Worm (Caenorhabditis elegans) whole organism, young adult: ENCODE measurements around the gene cnp-2.
A peak's percentile ranks its signal among the peaks of the same experiment; 100 is the strongest.

Experiments
- B0019.2 ChIP-seq: fragments of 200-800 bp; sonication (Bioruptor generic); conservative IDR thresholded peaks from 2 replicates; pipeline ENCODE4 v1.3.6; 2022; ENCODE audit warnings: missing genetic modification reagents, missing genetic modification characterization, missing compliant biosample characterization
- C06A6.2 ChIP-seq: fragments of 200-800 bp; sonication (Bioruptor generic); conservative IDR thresholded peaks from 2 replicates; pipeline ENCODE4 v1.3.6; 2022; ENCODE audit warnings: missing genetic modification characterization, missing compliant biosample characterization
- F22D6.2 ChIP-seq: sonication (generic microtip); optimal IDR thresholded peaks from 2 replicates; lab custom pipeline; 2016; ENCODE audit warnings: mild to moderate bottlenecking, missing genetic modification characterization, missing compliant biosample characterization
- F49E8.2 ChIP-seq: sonication (generic microtip); optimal IDR thresholded peaks from 3 replicates; lab custom pipeline; 2017; ENCODE audit warnings: missing genetic modification characterization, mild to moderate bottlenecking, missing compliant biosample characterization, antibody characterized with exemption, moderate library complexity; ENCODE audit not compliant: insufficient read depth
- F52B5.7 ChIP-seq: sonication (generic microtip); optimal IDR thresholded peaks from 2 replicates; lab custom pipeline; 2016; ENCODE audit warnings: mild to moderate bottlenecking, missing genetic modification characterization, missing compliant biosample characterization
- F57C9.4 ChIP-seq: sonication (generic microtip); optimal IDR thresholded peaks from 2 replicates; lab custom pipeline; 2017; ENCODE audit warnings: mild to moderate bottlenecking, missing genetic modification characterization, missing compliant biosample characterization
- K12H6.12 ChIP-seq: fragments of 200-800 bp; sonication (Bioruptor generic); optimal IDR thresholded peaks from 2 replicates; lab custom pipeline; 2018; ENCODE audit warnings: mild to moderate bottlenecking, missing genetic modification characterization, missing compliant biosample characterization
- T07F8.4 ChIP-seq: sonication (generic microtip); optimal IDR thresholded peaks from 2 replicates; lab custom pipeline; 2016; ENCODE audit warnings: mild to moderate bottlenecking, missing genetic modification characterization, moderate library complexity, missing compliant biosample characterization
- Y67H2A.10 ChIP-seq: fragments of 200-800 bp; sonication (Bioruptor generic); conservative IDR thresholded peaks from 2 replicates; pipeline ENCODE4 v1.3.6; 2022; ENCODE audit warnings: missing genetic modification reagents, missing genetic modification characterization, missing compliant biosample characterization
- Y95B8A.8 ChIP-seq: fragments of 200-800 bp; sonication (Bioruptor generic); IDR thresholded peaks from 2 replicates; pipeline ENCODE4 v1.3.6; 2022; ENCODE audit warnings: missing genetic modification reagents, missing genetic modification characterization, missing compliant biosample characterization
- aptf-2 ChIP-seq: fragments of 200-800 bp; sonication (Bioruptor generic); conservative IDR thresholded peaks from 2 replicates; pipeline ENCODE4 v1.3.6; 2022; ENCODE audit warnings: missing genetic modification reagents, missing genetic modification characterization, missing compliant biosample characterization
- aptf-3 ChIP-seq: fragments of 200-800 bp; sonication (Bioruptor generic); IDR thresholded peaks from 2 replicates; pipeline ENCODE4 v1.3.6; 2022; ENCODE audit warnings: missing genetic modification characterization, missing compliant biosample characterization
- athp-1 ChIP-seq: sonication (generic microtip); optimal IDR thresholded peaks from 2 replicates; lab custom pipeline; 2017; ENCODE audit warnings: mild to moderate bottlenecking, missing genetic modification characterization, missing compliant biosample characterization
- bed-1 ChIP-seq: fragments of 200-800 bp; sonication (Bioruptor generic); IDR thresholded peaks from 2 replicates; pipeline ENCODE4 v1.3.6; 2022; ENCODE audit warnings: missing genetic modification reagents, missing genetic modification characterization, missing compliant biosample characterization
- cebp-1 ChIP-seq, 2 experiments: fragments of 200-800 bp in 1 of 2; sonication (Bioruptor generic) in 1 of 2; sonication (generic microtip) in 1 of 2; IDR thresholded peaks in 1 of 2; optimal IDR thresholded peaks in 1 of 2; 2 replicates each; pipeline versions ENCODE4 v1.3.6 to Lab custom; 2017 to 2022; ENCODE audit warnings: missing compliant biosample characterization in 2 of 2, missing genetic modification characterization in 2 of 2, mild to moderate bottlenecking in 1 of 2, missing genetic modification reagents in 1 of 2, moderate library complexity in 1 of 2
- cebp-2 ChIP-seq: fragments of 200-800 bp; sonication (Bioruptor generic); IDR thresholded peaks from 2 replicates; pipeline ENCODE4 v1.3.6; 2022; ENCODE audit warnings: missing genetic modification characterization, missing compliant biosample characterization
- dox-1 ChIP-seq: fragments of 200-800 bp; sonication (Bioruptor generic); IDR thresholded peaks from 2 replicates; pipeline ENCODE4 v1.3.6; 2022; ENCODE audit warnings: missing genetic modification reagents, missing genetic modification characterization, missing compliant biosample characterization
- dpff-1 ChIP-seq: sonication (generic microtip); optimal IDR thresholded peaks from 2 replicates; lab custom pipeline; 2017; ENCODE audit warnings: mild to moderate bottlenecking, missing genetic modification characterization, missing compliant biosample characterization
- efl-1 ChIP-seq: fragments of 150-350 bp; optimal IDR thresholded peaks from 2 replicates; lab custom pipeline; 2014; ENCODE audit warnings: missing biosample characterization, missing genetic modification reagents, missing genetic modification characterization
- egl-18 ChIP-seq: fragments of 200-800 bp; sonication (Bioruptor generic); IDR thresholded peaks from 2 replicates; pipeline ENCODE4 v1.3.6; 2022; ENCODE audit warnings: missing genetic modification reagents, missing genetic modification characterization, missing compliant biosample characterization
- egrh-3 ChIP-seq: fragments of 200-800 bp; sonication (Bioruptor generic); IDR thresholded peaks from 2 replicates; pipeline ENCODE4 v1.3.6; 2022; ENCODE audit warnings: missing genetic modification reagents, missing genetic modification characterization, missing compliant biosample characterization
- hlh-26 ChIP-seq: fragments of 200-800 bp; sonication (Bioruptor generic); conservative IDR thresholded peaks from 2 replicates; pipeline ENCODE4 v1.3.6; 2022; ENCODE audit warnings: missing genetic modification reagents, missing genetic modification characterization, missing compliant biosample characterization
- hrde-1 ChIP-seq: sonication (generic microtip); optimal IDR thresholded peaks from 2 replicates; lab custom pipeline; 2016; ENCODE audit warnings: missing genetic modification characterization, mild to moderate bottlenecking, missing compliant biosample characterization, moderate library complexity, missing genotype, missing genetic modification reagents, borderline replicate concordance
- let-526 ChIP-seq: fragments of 200-800 bp; sonication (Bioruptor generic); IDR thresholded peaks from 2 replicates; pipeline ENCODE4 v1.3.6; 2022; ENCODE audit warnings: missing genetic modification reagents, missing genetic modification characterization, missing compliant biosample characterization
- lin-35 ChIP-seq, 3 experiments: fragments of 150-350 bp in 2 of 3; sonication (generic microtip) in 1 of 3; optimal IDR thresholded peaks; 2 replicates each; lab custom pipeline; 2014 to 2018; ENCODE audit warnings: missing biosample characterization in 3 of 3, missing genetic modification characterization in 3 of 3, missing genetic modification reagents in 3 of 3
- lin-54 ChIP-seq: fragments of 200-800 bp; sonication (Bioruptor generic); optimal IDR thresholded peaks from 2 replicates; lab custom pipeline; 2018; ENCODE audit warnings: mild to moderate bottlenecking, missing genetic modification characterization, missing compliant biosample characterization
- lir-1 ChIP-seq: fragments of 200-800 bp; sonication (Bioruptor generic); conservative IDR thresholded peaks from 2 replicates; pipeline ENCODE4 v1.3.6; 2022; ENCODE audit warnings: missing genetic modification reagents, missing genetic modification characterization, missing compliant biosample characterization
- lsl-1 ChIP-seq: fragments of 200-800 bp; sonication (Bioruptor generic); optimal IDR thresholded peaks from 2 replicates; lab custom pipeline; 2018; ENCODE audit warnings: mild to moderate bottlenecking, missing genetic modification characterization, moderate library complexity, missing compliant biosample characterization
- madf-3 ChIP-seq: fragments of 200-800 bp; sonication (Bioruptor generic); IDR thresholded peaks from 2 replicates; pipeline ENCODE4 v1.3.6; 2022; ENCODE audit warnings: missing genetic modification reagents, missing genetic modification characterization, missing compliant biosample characterization
- mxl-1 ChIP-seq: sonication (generic microtip); optimal IDR thresholded peaks from 2 replicates; lab custom pipeline; 2016; ENCODE audit warnings: missing genetic modification characterization, missing compliant biosample characterization
- nhr-120 ChIP-seq: fragments of 200-800 bp; sonication (Bioruptor generic); IDR thresholded peaks from 2 replicates; pipeline ENCODE4 v1.3.6; 2022; ENCODE audit warnings: missing genetic modification characterization, missing compliant biosample characterization
- nhr-27 ChIP-seq: fragments of 200-800 bp; sonication (Bioruptor generic); optimal IDR thresholded peaks from 2 replicates; lab custom pipeline; 2018; ENCODE audit warnings: mild to moderate bottlenecking, missing genetic modification characterization, moderate library complexity, missing compliant biosample characterization
- pbrm-1 ChIP-seq: fragments of 200-800 bp; sonication (Bioruptor generic); IDR thresholded peaks from 2 replicates; pipeline ENCODE4 v1.3.6; 2022; ENCODE audit warnings: missing genetic modification reagents, missing genetic modification characterization, missing compliant biosample characterization
- rec-8 ChIP-seq, 2 experiments: sonication (generic microtip); optimal IDR thresholded peaks; 2 replicates each; lab custom pipeline; 2016; ENCODE audit warnings: mild to moderate bottlenecking in 2 of 2, missing genetic modification characterization in 2 of 2, missing genetic modification reagents in 2 of 2, missing genotype in 2 of 2, missing biosample characterization in 1 of 2, missing compliant biosample characterization in 1 of 2, moderate library complexity in 1 of 2
- repo-1 ChIP-seq: sonication (generic microtip); optimal IDR thresholded peaks from 2 replicates; lab custom pipeline; 2017; ENCODE audit warnings: mild to moderate bottlenecking, missing genetic modification characterization, missing compliant biosample characterization
- tbp1 ChIP-seq: fragments of 200-800 bp; sonication (Bioruptor generic); optimal IDR thresholded peaks from 2 replicates; lab custom pipeline; 2018; ENCODE audit warnings: mild to moderate bottlenecking, missing genetic modification characterization, missing compliant biosample characterization
- tbx-9 ChIP-seq: sonication (generic microtip); optimal IDR thresholded peaks from 2 replicates; lab custom pipeline; 2016; ENCODE audit warnings: borderline replicate concordance, missing genetic modification characterization, inconsistent platforms, missing compliant biosample characterization
- unc-130 ChIP-seq: sonication (generic microtip); optimal IDR thresholded peaks from 2 replicates; lab custom pipeline; 2016; ENCODE audit warnings: missing genetic modification reagents, missing genetic modification characterization, missing compliant biosample characterization
- unc-62 ChIP-seq: fragments of 150-350 bp; optimal IDR thresholded peaks from 2 replicates; lab custom pipeline; 2014; ENCODE audit warnings: missing biosample characterization, missing genetic modification reagents, missing genetic modification characterization
- zfh-2 ChIP-seq: fragments of 200-800 bp; sonication (Bioruptor generic); conservative IDR thresholded peaks from 2 replicates; pipeline ENCODE4 v1.3.6; 2022; ENCODE audit warnings: missing genetic modification reagents, missing genetic modification characterization, missing compliant biosample characterization
- zim-3 ChIP-seq: sonication (generic microtip); optimal IDR thresholded peaks from 2 replicates; lab custom pipeline; 2017; ENCODE audit warnings: mild to moderate bottlenecking, missing genetic modification characterization, moderate library complexity, missing compliant biosample characterization
- ztf-18 ChIP-seq: sonication (generic microtip); optimal IDR thresholded peaks from 2 replicates; lab custom pipeline; 2016; ENCODE audit warnings: missing genotype, mild to moderate bottlenecking, missing genetic modification characterization, missing compliant biosample characterization
- ztf-26 ChIP-seq: sonication (generic microtip); optimal IDR thresholded peaks from 2 replicates; lab custom pipeline; 2017; ENCODE audit warnings: missing genetic modification characterization, missing compliant biosample characterization

Gene cnp-2

DNA sequence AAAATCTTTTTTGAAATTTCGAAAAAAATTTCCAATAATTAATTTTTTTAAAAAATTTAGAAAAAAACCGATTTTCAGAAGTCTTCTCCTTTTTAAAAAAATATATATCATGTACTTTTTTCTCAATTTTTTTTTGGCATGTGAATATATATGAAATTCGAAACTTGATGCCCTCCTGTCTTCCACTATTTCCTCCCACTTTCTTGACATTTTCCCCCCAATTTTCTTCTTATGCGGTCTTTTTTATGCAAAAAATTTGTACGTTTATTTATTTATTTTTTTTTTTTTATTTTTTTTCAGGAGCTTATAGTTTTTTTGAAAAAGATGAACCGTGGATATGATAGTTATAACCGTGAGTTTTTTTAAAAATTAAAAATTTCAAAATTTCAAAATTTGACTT, at the start of gene cnp-2:
Gene cnp-2 (plus strand): TSS at position 301 of the 400 bp plus-strand sequence.
- no peak for TF ChIP-seq nhr-120 (GFP tag; lab: Robert Waterston, UW)
- no peak for TF ChIP-seq efl-1 (GFP tag; lab: Kevin White, UChicago)
- TF ChIP-seq F57C9.4 (tag; lab: Kevin White, UChicago), result no peak
- no peak for TF ChIP-seq repo-1 (tag; lab: Kevin White, UChicago)
- TF ChIP-seq mxl-1 (tag; lab: Kevin White, UChicago), result no peak
- TF ChIP-seq F22D6.2, result no peak
- no peak for TF ChIP-seq unc-62 (GFP tag; lab: Kevin White, UChicago)
- no peak for TF ChIP-seq tbp1 (GFP tag; lab: Kevin White, UChicago)
- no peak for TF ChIP-seq nhr-27 (tag; lab: Kevin White, UChicago)
- no peak for TF ChIP-seq zim-3 (tag; lab: Kevin White, UChicago)
- TF ChIP-seq C06A6.2 (GFP tag; lab: Robert Waterston, UW), result no peak
- no peak for TF ChIP-seq pbrm-1 (GFP tag; lab: Robert Waterston, UW)
- no peak for TF ChIP-seq cebp-1 (GFP tag; IDR thresholded peaks at IDR 0.05; lab: Robert Waterston, UW)
- TF ChIP-seq cebp-1 (tag; optimal IDR thresholded peaks at IDR 0.05; lab: Kevin White, UChicago), result no peak
- no peak for TF ChIP-seq T07F8.4 (tag; lab: Kevin White, UChicago)
- TF ChIP-seq K12H6.12 (tag; lab: Kevin White, UChicago), result no peak
- no peak for TF ChIP-seq tbx-9 (tag; lab: Kevin White, UChicago)

DNA sequence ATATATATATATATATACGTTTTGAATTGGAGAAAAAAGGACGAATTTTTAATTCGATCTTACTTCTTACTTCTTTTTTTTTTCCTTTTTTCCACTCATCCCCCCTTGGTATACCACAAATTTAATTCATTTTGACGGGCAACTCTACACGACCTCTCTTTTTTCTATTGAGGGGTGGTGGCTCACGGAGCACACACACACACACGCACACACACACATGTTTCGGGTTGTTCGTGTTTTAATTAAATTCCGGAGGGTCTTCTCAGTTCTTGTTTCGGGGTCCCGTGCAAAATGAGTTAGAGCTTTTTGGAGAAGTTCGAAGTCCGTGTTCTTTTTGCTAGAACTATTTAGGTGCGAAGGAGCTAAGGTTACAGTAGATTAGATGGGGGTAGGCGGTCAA, 49.1 kb upstream of the cnp-2 start:
- TF ChIP-seq hlh-26, result no peak
- TF ChIP-seq rec-8 (tag; optimal IDR thresholded peaks at IDR 0.05; lab: Kevin White, UChicago), result no peak
- TF ChIP-seq lsl-1 (GFP tag; lab: Kevin White, UChicago), result no peak
- TF ChIP-seq dpff-1 (tag; lab: Kevin White, UChicago), result no peak
- TF ChIP-seq cebp-2, result 0 out of 2 replicates have a peak, but pooled peaks have one; percentile 10

DNA sequence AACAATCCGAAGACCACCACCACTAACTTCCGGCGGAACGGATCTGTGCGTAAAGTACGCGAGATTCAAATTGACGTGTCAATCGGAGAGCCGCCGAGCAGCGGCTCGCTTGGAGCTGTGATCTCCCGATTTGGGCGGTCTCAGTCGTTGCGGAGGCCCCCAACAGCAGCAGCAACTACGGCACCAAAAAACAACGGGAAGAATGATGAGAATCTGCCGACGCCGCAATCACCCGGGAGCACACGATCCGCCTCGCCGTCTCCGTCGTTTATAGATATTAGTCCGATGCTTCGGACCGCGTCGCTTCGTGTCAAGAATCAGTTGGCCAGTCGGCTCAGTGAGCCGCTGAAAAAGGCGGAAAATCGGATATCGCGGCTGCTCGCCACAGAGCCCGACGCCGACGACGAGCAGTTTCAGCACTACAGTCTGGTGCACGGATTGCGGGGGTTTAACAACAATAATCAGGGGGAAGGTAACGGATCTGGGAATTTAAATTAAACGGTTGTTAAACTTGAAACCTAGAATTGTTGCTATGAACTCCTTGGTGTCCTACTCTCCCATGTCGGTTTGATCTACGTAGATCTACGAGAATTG, 44.7 kb upstream of the cnp-2 start:
- TF ChIP-seq egrh-3 (GFP tag; lab: Robert Waterston, UW) (peak; percentile 41; the same call in 1 of the 2 replicates), zfh-2 (GFP tag; lab: Robert Waterston, UW) (peak; percentile 83), lin-54 (GFP tag; lab: Kevin White, UChicago) (no peak), hrde-1 (tag; lab: Kevin White, UChicago) (no peak), F52B5.7 (no peak), dox-1 (GFP tag; lab: Robert Waterston, UW) (no peak), Y95B8A.8 (GFP tag; lab: Robert Waterston, UW) (no peak), cebp-2 (0 out of 2 replicates have a peak, but pooled peaks have one; percentile 54)

DNA sequence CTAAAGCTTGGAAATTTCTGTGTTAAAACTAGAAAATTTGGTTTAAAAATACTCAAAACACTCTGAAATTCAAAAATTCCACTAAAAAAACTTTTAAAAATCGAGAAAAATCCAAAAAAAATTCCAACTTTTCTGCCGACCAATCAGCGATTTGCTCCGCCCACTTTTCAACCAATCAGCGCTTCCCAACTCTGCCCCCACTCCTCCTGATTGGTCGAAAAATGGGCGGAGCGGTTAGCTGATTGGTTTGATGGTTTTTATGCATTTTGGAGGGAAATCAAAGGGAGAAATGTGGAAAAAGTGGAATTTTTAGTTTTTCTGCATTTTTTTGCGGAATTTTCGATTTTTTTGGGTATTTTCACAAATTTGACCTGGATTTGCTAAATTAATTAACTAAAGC, 38.5 kb upstream of the cnp-2 start:
- no peak for TF ChIP-seq bed-1 (GFP tag; lab: Robert Waterston, UW)
- no peak for TF ChIP-seq egl-18 (GFP tag; lab: Robert Waterston, UW)
- no peak for TF ChIP-seq Y67H2A.10 (GFP tag; lab: Robert Waterston, UW)
- no peak for TF ChIP-seq B0019.2 (GFP tag; lab: Robert Waterston, UW)
- no peak for TF ChIP-seq cebp-2
- TF ChIP-seq F49E8.2 (tag; lab: Kevin White, UChicago), result no peak
- TF ChIP-seq aptf-3 (GFP tag; lab: Robert Waterston, UW), result no peak
- no peak for TF ChIP-seq madf-3 (GFP tag; lab: Robert Waterston, UW)
- no peak for TF ChIP-seq F22D6.2
- TF ChIP-seq lir-1 (GFP tag; lab: Robert Waterston, UW), result no peak
- no peak for TF ChIP-seq aptf-2 (GFP tag; lab: Robert Waterston, UW)
- TF ChIP-seq ztf-26 (tag; lab: Kevin White, UChicago), result no peak
- no peak for TF ChIP-seq let-526
- TF ChIP-seq nhr-27 (tag; lab: Kevin White, UChicago), result no peak
- no peak for TF ChIP-seq unc-130 (GFP tag; lab: Kevin White, UChicago)
- no peak for TF ChIP-seq C06A6.2 (GFP tag; lab: Robert Waterston, UW)
- no peak for TF ChIP-seq ztf-18 (tag; lab: Kevin White, UChicago)
- no peak for TF ChIP-seq athp-1 (tag; lab: Kevin White, UChicago)
- TF ChIP-seq lin-35 (GFP tag; optimal IDR thresholded peaks at IDR 0.05; lab: Kevin White, UChicago), result no peak
